Worm (Caenorhabditis elegans) whole organism, mixed stage, embryonic: Measurements from ENCODE around the gene irld-64.

Source experiments
- ces-1 ChIP-seq: fragments of 150-350 bp; optimal IDR thresholded peaks from 2 replicates; lab custom pipeline; 2014; ENCODE audit warnings: missing biosample characterization, missing genetic modification reagents, missing genetic modification characterization
- cnd-1 ChIP-seq: fragments of 200-800 bp; sonication (Bioruptor generic); optimal IDR thresholded peaks from 2 replicates; lab custom pipeline; 2018; ENCODE audit warnings: mild to moderate bottlenecking, missing genetic modification characterization, missing compliant biosample characterization
- elt-1 ChIP-seq: sonication (generic microtip); optimal IDR thresholded peaks from 2 replicates; lab custom pipeline; 2017; ENCODE audit warnings: missing genetic modification characterization, mild to moderate bottlenecking, missing compliant biosample characterization, antibody characterized with exemption, moderate library complexity, borderline replicate concordance; ENCODE audit not compliant: insufficient read depth
- elt-3 ChIP-seq: fragments of 150-350 bp; optimal IDR thresholded peaks from 2 replicates; lab custom pipeline; 2014; ENCODE audit warnings: missing biosample characterization, missing genetic modification characterization
- lin-13 ChIP-seq: fragments of 150-350 bp; optimal IDR thresholded peaks from 2 replicates; lab custom pipeline; 2014; ENCODE audit warnings: missing biosample characterization, missing genetic modification characterization
- lsy-2 ChIP-seq: fragments of 150-350 bp; optimal IDR thresholded peaks from 2 replicates; lab custom pipeline; 2014; ENCODE audit warnings: missing biosample characterization, missing genetic modification characterization
- nhr-12 ChIP-seq: fragments of 150-350 bp; optimal IDR thresholded peaks from 2 replicates; lab custom pipeline; 2014; ENCODE audit warnings: missing biosample characterization, missing genetic modification characterization
- nhr-237 ChIP-seq: fragments of 150-350 bp; optimal IDR thresholded peaks from 2 replicates; lab custom pipeline; 2014; ENCODE audit warnings: missing biosample characterization, missing genetic modification characterization
- nhr-76 ChIP-seq: sonication (generic microtip); optimal IDR thresholded peaks from 2 replicates; lab custom pipeline; 2017; ENCODE audit warnings: missing biosample characterization, missing genetic modification characterization
- snpc-4 ChIP-seq: fragments of 150-350 bp; optimal IDR thresholded peaks from 2 replicates; lab custom pipeline; 2014; ENCODE audit warnings: missing biosample characterization, missing genetic modification characterization
- sptf-1 ChIP-seq: sonication (generic microtip); optimal IDR thresholded peaks from 2 replicates; lab custom pipeline; 2017; ENCODE audit warnings: mild to moderate bottlenecking, missing genetic modification characterization, moderate library complexity, missing compliant biosample characterization
- unc-62 ChIP-seq: fragments of 150-350 bp; optimal IDR thresholded peaks from 2 replicates; lab custom pipeline; 2014; ENCODE audit warnings: missing biosample characterization, missing genetic modification reagents, missing genetic modification characterization

DNA sequence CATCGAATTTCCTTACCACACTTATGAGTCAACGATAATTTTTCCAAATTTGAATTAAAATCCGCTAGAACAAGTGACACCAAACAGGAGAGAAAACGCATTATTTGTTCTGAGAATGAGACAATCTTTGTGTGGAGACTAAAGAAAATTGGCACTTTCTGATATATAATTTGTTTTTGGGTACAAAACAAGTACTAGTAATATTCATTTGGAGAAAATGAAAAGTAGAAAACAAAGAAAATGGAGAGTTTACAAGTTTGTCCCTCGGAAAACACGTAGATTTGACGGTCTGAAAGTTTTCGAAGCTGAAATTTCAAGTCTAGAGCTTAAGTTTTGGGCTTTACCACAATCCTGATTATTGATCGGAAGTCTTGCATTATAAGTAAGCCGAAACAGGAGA lies 10.3 kb upstream of the irld-64 start, which contains the start of gene irld-66:
- TF ChIP-seq elt-3 (no peak), nhr-76 (no peak), cnd-1 (tag; lab: Kevin White, UChicago) (no peak), unc-62 (GFP tag; lab: Kevin White, UChicago) (no peak), nhr-12 (no peak), nhr-237 (tag; lab: Kevin White, UChicago) (no peak), lin-13 (tag; lab: Kevin White, UChicago) (no peak), ces-1 (GFP tag; lab: Kevin White, UChicago) (no peak), sptf-1 (tag; lab: Kevin White, UChicago) (no peak), lsy-2 (tag; lab: Kevin White, UChicago) (no peak), elt-1 (tag; lab: Kevin White, UChicago) (no peak), snpc-4 (no peak)
